Worm (Caenorhabditis elegans): ENCODE results near the gene epac-1.

DNA sequence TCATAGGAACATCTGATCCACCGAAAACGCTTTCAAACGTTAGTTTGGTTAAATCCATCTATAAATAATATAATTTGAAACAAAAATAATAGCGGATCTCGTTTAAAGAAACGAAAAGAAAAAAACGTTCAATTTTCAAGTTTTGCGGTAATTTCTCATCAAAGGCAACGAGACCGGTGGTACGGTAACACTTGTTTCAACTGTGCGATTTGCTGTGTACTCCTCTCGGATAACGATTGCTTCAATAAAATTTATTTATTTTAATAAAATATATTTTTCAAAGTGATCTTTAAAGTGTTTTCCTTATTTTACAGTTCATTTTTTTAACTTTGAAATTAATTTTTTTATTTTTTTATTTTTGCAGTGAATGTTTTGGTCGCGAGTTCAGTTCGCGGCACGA is 29.6 kb downstream of the epac-1 start, which contains the start of the genes rde-4 and cox-14:
- TF ChIP-seq egl-27 (tag; optimal IDR thresholded peaks at IDR 0.05) (no peak), blmp-1 (tag; optimal IDR thresholded peaks at IDR 0.05; ENCODE audit: insufficient read depth) (peak; percentile 19), mdl-1 (tag; optimal IDR thresholded peaks at IDR 0.05) (peak in 1 of 2 experiments; percentile 54)
